Fruit fly (Drosophila melanogaster) whole organism, prepupa: ENCODE measurements around the gene CG45218.

ENCODE experiments used
- CG1621 ChIP-seq: fragments of 200-800 bp; sonication (Bioruptor generic); optimal IDR thresholded peaks from 3 replicates; lab custom pipeline; 2018; ENCODE audit warnings: missing biosample characterization, mild to moderate bottlenecking, missing genetic modification characterization
- CG6276 ChIP-seq: fragments of 200-800 bp; sonication (Bioruptor generic); optimal IDR thresholded peaks from 2 replicates; lab custom pipeline; 2017; ENCODE audit warnings: missing biosample characterization, mild to moderate bottlenecking, missing genetic modification characterization
- Eip75B ChIP-seq: fragments of 200-800 bp; sonication (Bioruptor generic); optimal IDR thresholded peaks from 3 replicates; lab custom pipeline; 2016; ENCODE audit warnings: missing biosample characterization, missing genetic modification characterization
- Hr38 ChIP-seq: sonication (Bioruptor generic); optimal IDR thresholded peaks from 2 replicates; lab custom pipeline; 2016; ENCODE audit warnings: missing biosample characterization, missing genetic modification characterization
- OdsH ChIP-seq: fragments of 200-800 bp; sonication (Bioruptor generic); optimal IDR thresholded peaks from 3 replicates; lab custom pipeline; 2016; ENCODE audit warnings: missing biosample characterization, missing genetic modification characterization
- pdm3 ChIP-seq: fragments of 200-800 bp; sonication (Bioruptor generic); optimal IDR thresholded peaks from 3 replicates; lab custom pipeline; 2016; ENCODE audit warnings: missing biosample characterization, missing genetic modification characterization
- vri ChIP-seq: fragments of 200-800 bp; sonication (Bioruptor generic); optimal IDR thresholded peaks from 3 replicates; lab custom pipeline; 2016; ENCODE audit warnings: missing biosample characterization, mild to moderate bottlenecking, missing genetic modification characterization

DNA sequence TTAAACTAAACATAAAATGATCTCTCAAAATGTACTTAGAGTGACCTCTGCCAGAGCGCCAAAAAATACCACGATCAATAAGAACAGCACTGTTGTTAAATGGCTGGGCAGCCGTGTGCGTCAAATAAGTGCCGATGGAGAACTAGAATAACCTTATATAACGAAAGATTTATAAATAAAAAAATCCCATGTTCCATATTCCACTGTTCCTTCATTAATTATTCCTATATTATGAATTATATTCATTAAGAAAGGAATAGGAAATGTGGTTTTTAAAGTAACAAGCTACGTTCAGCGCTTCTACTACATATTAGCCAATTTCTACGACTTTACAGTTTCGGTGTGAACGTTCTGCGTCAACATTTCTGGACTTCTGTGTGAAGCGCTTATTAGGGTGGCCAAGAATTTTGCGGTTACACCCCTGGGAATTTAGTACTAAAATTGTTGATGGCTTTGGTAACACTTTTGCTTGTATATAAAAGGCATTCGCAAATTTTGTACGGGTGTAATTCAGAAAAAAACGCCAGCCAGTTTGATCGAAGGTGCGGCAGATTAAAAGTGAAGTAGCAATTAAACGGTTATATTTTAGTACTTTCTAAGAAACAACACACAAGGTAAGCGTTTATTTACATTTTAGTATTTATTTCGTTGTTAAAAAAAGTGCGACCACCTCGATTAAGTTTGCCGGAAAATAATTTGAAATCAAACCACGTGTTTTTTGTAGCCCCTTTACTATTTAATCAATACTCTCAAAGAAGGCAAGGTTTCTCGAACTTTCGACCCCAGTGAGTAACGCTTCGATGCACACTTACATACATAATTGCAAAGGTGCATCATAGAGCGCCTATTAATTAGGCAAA, 48.2 kb downstream of the CG45218 start, which contains the start of the genes tefu and Hsc70-4:
- no peak for TF ChIP-seq OdsH (GFP tag; lab: Kevin White, UChicago)
- TF ChIP-seq CG6276 (GFP tag; lab: Kevin White, UChicago): no peak
- TF ChIP-seq vri (GFP tag; lab: Kevin White, UChicago): no peak
- TF ChIP-seq Eip75B (GFP tag; lab: Kevin White, UChicago): no peak
- no peak for TF ChIP-seq pdm3 (GFP tag; lab: Kevin White, UChicago)
- TF ChIP-seq CG1621: no peak
- no peak for TF ChIP-seq Hr38 (GFP tag; lab: Kevin White, UChicago)
